Worm (Caenorhabditis elegans) whole organism, late embryonic: ENCODE measurements around the gene C32D5.7.

ENCODE experiments used
- C08G9.2 ChIP-seq: sonication (generic microtip); optimal IDR thresholded peaks from 2 replicates; lab custom pipeline; 2016; ENCODE audit warnings: mild to moderate bottlenecking, missing genetic modification characterization, moderate library complexity, missing compliant biosample characterization
- F13H6.1 ChIP-seq: sonication (generic microtip); optimal IDR thresholded peaks from 2 replicates; lab custom pipeline; 2016; ENCODE audit warnings: missing genetic modification characterization, missing compliant biosample characterization
- K02D7.2 ChIP-seq: sonication (generic microtip); optimal IDR thresholded peaks from 2 replicates; lab custom pipeline; 2017; ENCODE audit warnings: mild to moderate bottlenecking, missing genetic modification characterization, missing compliant biosample characterization
- K09A11.1 ChIP-seq: sonication (generic microtip); optimal IDR thresholded peaks from 2 replicates; lab custom pipeline; 2017; ENCODE audit warnings: antibody characterized with exemption, mild to moderate bottlenecking, missing genetic modification characterization, missing compliant biosample characterization; ENCODE audit not compliant: insufficient read depth
- T23F11.4 ChIP-seq: fragments of 200-800 bp; sonication (Bioruptor generic); optimal IDR thresholded peaks from 2 replicates; lab custom pipeline; 2018; ENCODE audit warnings: mild to moderate bottlenecking, missing genetic modification characterization, missing compliant biosample characterization
- Y22D7AL.16 ChIP-seq: sonication (generic microtip); optimal IDR thresholded peaks from 2 replicates; lab custom pipeline; 2016; ENCODE audit warnings: missing genetic modification characterization, missing compliant biosample characterization
- ahr-1 ChIP-seq: sonication (generic microtip); optimal IDR thresholded peaks from 2 replicates; lab custom pipeline; 2016; ENCODE audit warnings: missing genetic modification characterization, missing compliant biosample characterization
- ama-1 ChIP-seq: fragments of 150-350 bp; optimal IDR thresholded peaks from 2 replicates; lab custom pipeline; 2014
- ceh-14 ChIP-seq: sonication (generic microtip); optimal IDR thresholded peaks from 2 replicates; lab custom pipeline; 2016; ENCODE audit warnings: missing genotype, missing genetic modification characterization, missing compliant biosample characterization
- ceh-18 ChIP-seq: sonication (generic microtip); optimal IDR thresholded peaks from 2 replicates; lab custom pipeline; 2016; ENCODE audit warnings: missing genetic modification characterization, missing compliant biosample characterization
- ceh-19 ChIP-seq: fragments of 200-800 bp; sonication (Bioruptor generic); optimal IDR thresholded peaks from 2 replicates; lab custom pipeline; 2018; ENCODE audit warnings: mild to moderate bottlenecking, missing genetic modification characterization, missing compliant biosample characterization
- ceh-2 ChIP-seq: sonication (generic microtip); optimal IDR thresholded peaks from 2 replicates; lab custom pipeline; 2016; ENCODE audit warnings: missing genotype, missing genetic modification characterization, missing compliant biosample characterization
- ceh-24 ChIP-seq: sonication (generic microtip); optimal IDR thresholded peaks from 2 replicates; lab custom pipeline; 2016; ENCODE audit warnings: mild to moderate bottlenecking, missing genetic modification characterization, missing compliant biosample characterization
- ceh-30 ChIP-seq: fragments of 150-350 bp; optimal IDR thresholded peaks from 2 replicates; lab custom pipeline; 2014; ENCODE audit warnings: missing biosample characterization, missing genetic modification characterization
- ceh-31 ChIP-seq: sonication (generic microtip); optimal IDR thresholded peaks from 2 replicates; lab custom pipeline; 2016; ENCODE audit warnings: missing genetic modification characterization, missing compliant biosample characterization
- ceh-34 ChIP-seq: sonication (generic microtip); optimal IDR thresholded peaks from 2 replicates; lab custom pipeline; 2016; ENCODE audit warnings: mild to moderate bottlenecking, missing genetic modification characterization, missing compliant biosample characterization
- ceh-45 ChIP-seq: fragments of 200-800 bp; sonication (Bioruptor generic); IDR thresholded peaks from 2 replicates; pipeline ENCODE4 v1.3.6; 2022; ENCODE audit warnings: missing genetic modification reagents, missing genetic modification characterization, missing compliant biosample characterization
- ceh-48 ChIP-seq: sonication (generic microtip); optimal IDR thresholded peaks from 2 replicates; lab custom pipeline; 2016; ENCODE audit warnings: missing genetic modification characterization, inconsistent platforms, missing compliant biosample characterization
- ceh-6 ChIP-seq: fragments of 200-800 bp; sonication (Bioruptor generic); optimal IDR thresholded peaks from 2 replicates; lab custom pipeline; 2018; ENCODE audit warnings: mild to moderate bottlenecking, missing genetic modification characterization, missing compliant biosample characterization
- dve-1 ChIP-seq: sonication (generic microtip); optimal IDR thresholded peaks from 2 replicates; lab custom pipeline; 2017; ENCODE audit warnings: antibody characterized with exemption, mild to moderate bottlenecking, missing genetic modification characterization, missing compliant biosample characterization
- elt-4 ChIP-seq: sonication (generic microtip); optimal IDR thresholded peaks from 2 replicates; lab custom pipeline; 2016; ENCODE audit warnings: missing genetic modification characterization, missing compliant biosample characterization
- ets-4 ChIP-seq: sonication (generic microtip); optimal IDR thresholded peaks from 2 replicates; lab custom pipeline; 2016; ENCODE audit warnings: missing genetic modification characterization, missing compliant biosample characterization
- fax-1 ChIP-seq: sonication (generic microtip); optimal IDR thresholded peaks from 2 replicates; lab custom pipeline; 2016; ENCODE audit warnings: missing genotype, missing genetic modification characterization, missing compliant biosample characterization
- fkh-6 ChIP-seq: sonication (generic microtip); optimal IDR thresholded peaks from 2 replicates; lab custom pipeline; 2016; ENCODE audit warnings: missing genetic modification characterization, missing compliant biosample characterization
- gmeb-2 ChIP-seq: sonication (generic microtip); optimal IDR thresholded peaks from 2 replicates; lab custom pipeline; 2016; ENCODE audit warnings: missing genetic modification characterization, inconsistent platforms, missing compliant biosample characterization
- hlh-13 ChIP-seq: fragments of 200-800 bp; sonication (Bioruptor generic); optimal IDR thresholded peaks from 2 replicates; lab custom pipeline; 2018; ENCODE audit warnings: mild to moderate bottlenecking, missing genetic modification characterization, missing compliant biosample characterization
- hlh-30 ChIP-seq: sonication (generic microtip); optimal IDR thresholded peaks from 2 replicates; lab custom pipeline; 2017; ENCODE audit warnings: antibody characterized with exemption, missing genetic modification characterization, missing compliant biosample characterization; ENCODE audit not compliant: insufficient read depth
- hlh-8 ChIP-seq: sonication (generic microtip); optimal IDR thresholded peaks from 2 replicates; lab custom pipeline; 2016; ENCODE audit warnings: missing genotype, missing genetic modification characterization, missing compliant biosample characterization
- lin-11 ChIP-seq: fragments of 200-800 bp; sonication (Bioruptor generic); optimal IDR thresholded peaks from 2 replicates; lab custom pipeline; 2018; ENCODE audit warnings: mild to moderate bottlenecking, missing genetic modification characterization, missing compliant biosample characterization
- nfya-1 ChIP-seq: sonication (generic microtip); optimal IDR thresholded peaks from 2 replicates; lab custom pipeline; 2017; ENCODE audit warnings: missing genetic modification characterization, mild to moderate bottlenecking, missing compliant biosample characterization, antibody characterized with exemption, moderate library complexity
- npax-4 ChIP-seq: sonication (generic microtip); optimal IDR thresholded peaks from 2 replicates; lab custom pipeline; 2016; ENCODE audit warnings: missing genetic modification characterization, missing compliant biosample characterization
- odd-2 ChIP-seq: sonication (generic microtip); optimal IDR thresholded peaks from 2 replicates; lab custom pipeline; 2017; ENCODE audit warnings: antibody characterized with exemption, mild to moderate bottlenecking, missing genetic modification characterization, missing compliant biosample characterization
- pat-9 ChIP-seq: fragments of 200-800 bp; sonication (Bioruptor generic); optimal IDR thresholded peaks from 2 replicates; lab custom pipeline; 2018; ENCODE audit warnings: mild to moderate bottlenecking, missing genetic modification characterization, moderate library complexity, missing compliant biosample characterization
- pqm-1 ChIP-seq: sonication (generic microtip); optimal IDR thresholded peaks from 2 replicates; lab custom pipeline; 2016; ENCODE audit warnings: missing genetic modification characterization, missing compliant biosample characterization
- pros-1 ChIP-seq: fragments of 150-350 bp; optimal IDR thresholded peaks from 2 replicates; lab custom pipeline; 2014; ENCODE audit warnings: missing biosample characterization, missing genetic modification reagents, missing genetic modification characterization
- ref-2 ChIP-seq: sonication (generic microtip); optimal IDR thresholded peaks from 2 replicates; lab custom pipeline; 2016; ENCODE audit warnings: missing genetic modification characterization, missing compliant biosample characterization
- rnt-1 ChIP-seq: sonication (generic microtip); optimal IDR thresholded peaks from 2 replicates; lab custom pipeline; 2016; ENCODE audit warnings: missing genetic modification characterization, missing compliant biosample characterization
- sdc-2 ChIP-seq: sonication (generic microtip); optimal IDR thresholded peaks from 2 replicates; lab custom pipeline; 2016; ENCODE audit warnings: missing genotype, missing genetic modification characterization, missing compliant biosample characterization
- syd-9 ChIP-seq: sonication (generic microtip); optimal IDR thresholded peaks from 2 replicates; lab custom pipeline; 2016; ENCODE audit warnings: mild to moderate bottlenecking, missing genetic modification characterization, moderate library complexity, missing compliant biosample characterization
- tbx-2 ChIP-seq: sonication (generic microtip); optimal IDR thresholded peaks from 2 replicates; lab custom pipeline; 2016; ENCODE audit warnings: missing genetic modification characterization, missing compliant biosample characterization
- tbx-7 ChIP-seq: sonication (generic microtip); optimal IDR thresholded peaks from 2 replicates; lab custom pipeline; 2016; ENCODE audit warnings: missing genotype, missing genetic modification characterization, missing compliant biosample characterization
- unc-3 ChIP-seq, 2 experiments: fragments of 200-800 bp in 1 of 2; sonication (Bioruptor generic) in 1 of 2; sonication (generic microtip) in 1 of 2; conservative IDR thresholded peaks in 1 of 2; optimal IDR thresholded peaks in 1 of 2; 2 replicates each; pipeline versions ENCODE4 v1.3.6 to Lab custom; 2016 to 2022; ENCODE audit warnings: missing compliant biosample characterization in 2 of 2, missing genetic modification characterization in 2 of 2, missing genetic modification reagents in 1 of 2
- unc-42 ChIP-seq: sonication (generic microtip); optimal IDR thresholded peaks from 2 replicates; lab custom pipeline; 2016; ENCODE audit warnings: missing genotype, missing genetic modification characterization, missing compliant biosample characterization
- unc-55 ChIP-seq: sonication (generic microtip); optimal IDR thresholded peaks from 2 replicates; lab custom pipeline; 2017; ENCODE audit warnings: missing biosample characterization, missing genetic modification reagents, missing genetic modification characterization
- unc-86 ChIP-seq: sonication (generic microtip); optimal IDR thresholded peaks from 2 replicates; lab custom pipeline; 2016; ENCODE audit warnings: missing genetic modification characterization, missing compliant biosample characterization
- ztf-16 ChIP-seq: sonication (generic microtip); optimal IDR thresholded peaks from 2 replicates; lab custom pipeline; 2017; ENCODE audit warnings: missing genetic modification characterization, missing compliant biosample characterization

C32D5.7 gene

DNA sequence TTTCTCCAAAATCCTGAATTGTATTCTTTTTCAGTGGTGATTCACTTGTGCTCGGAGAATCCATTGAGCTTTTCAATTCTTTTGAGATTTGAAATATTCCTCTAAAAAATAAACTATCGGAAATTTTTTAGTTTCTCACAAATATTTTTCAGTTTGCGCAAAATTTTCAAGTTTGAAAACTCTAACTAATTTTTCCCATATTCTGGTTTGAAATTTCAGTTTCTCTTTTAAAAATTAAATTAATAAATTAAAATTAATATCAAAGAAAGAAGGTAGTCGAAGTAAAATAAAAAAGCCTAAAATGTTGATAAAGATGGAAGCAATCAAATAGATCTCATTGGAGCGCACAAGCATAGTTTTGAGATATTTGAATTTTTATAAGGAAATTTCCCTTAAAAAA, 12.0 kb upstream of the C32D5.7 start, which contains the start of gene C32D5.10:
Gene C32D5.10 (minus strand): TSS at position 101 of the 400 bp plus-strand sequence.
- no peak for TF ChIP-seq sdc-2 (tag; lab: Kevin White, UChicago)
- no peak for TF ChIP-seq odd-2 (tag; lab: Kevin White, UChicago)
- TF ChIP-seq ztf-16 (tag; lab: Kevin White, UChicago): no peak
- TF ChIP-seq elt-4 (tag; lab: Kevin White, UChicago): no peak
- TF ChIP-seq ceh-19 (GFP tag; lab: Kevin White, UChicago): no peak
- no peak for TF ChIP-seq ceh-30 (tag; lab: Kevin White, UChicago)
- no peak for TF ChIP-seq ahr-1 (tag; lab: Kevin White, UChicago)
- TF ChIP-seq unc-42: no peak
- no peak for TF ChIP-seq tbx-7 (tag; lab: Kevin White, UChicago)
- TF ChIP-seq dve-1 (tag; lab: Kevin White, UChicago): no peak
- no peak for TF ChIP-seq Y22D7AL.16 (tag; lab: Kevin White, UChicago)
- no peak for TF ChIP-seq nfya-1 (tag; lab: Kevin White, UChicago)
- no peak for TF ChIP-seq ceh-6 (GFP tag; lab: Kevin White, UChicago)

DNA sequence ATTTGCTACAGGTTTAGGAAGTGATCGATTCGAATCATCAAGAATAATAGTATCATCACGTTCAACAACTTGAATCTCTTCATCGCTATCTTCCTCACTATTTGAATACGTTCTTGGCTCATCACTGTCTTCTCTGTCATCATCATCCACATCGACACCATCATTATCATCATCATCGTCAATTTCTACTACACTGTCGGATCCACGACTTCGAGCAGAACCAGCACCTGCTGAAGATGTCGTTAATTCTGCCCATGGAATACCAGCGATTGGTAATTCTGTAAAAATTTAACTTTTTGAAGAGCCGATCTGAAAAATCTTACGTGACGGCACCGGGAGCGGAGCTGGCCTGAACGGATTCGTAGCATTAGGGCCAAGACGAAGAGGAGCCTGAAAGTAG, 10.1 kb upstream of the C32D5.7 start:
- TF ChIP-seq nfya-1 (tag; lab: Kevin White, UChicago) (no peak), gmeb-2 (tag; lab: Kevin White, UChicago) (no peak), pqm-1 (tag; lab: Kevin White, UChicago) (no peak), hlh-30 (tag; lab: Kevin White, UChicago) (no peak), ceh-18 (tag; lab: Kevin White, UChicago) (no peak), unc-86 (tag; lab: Kevin White, UChicago) (no peak), fax-1 (tag; lab: Kevin White, UChicago) (no peak), dve-1 (tag; lab: Kevin White, UChicago) (no peak)

DNA sequence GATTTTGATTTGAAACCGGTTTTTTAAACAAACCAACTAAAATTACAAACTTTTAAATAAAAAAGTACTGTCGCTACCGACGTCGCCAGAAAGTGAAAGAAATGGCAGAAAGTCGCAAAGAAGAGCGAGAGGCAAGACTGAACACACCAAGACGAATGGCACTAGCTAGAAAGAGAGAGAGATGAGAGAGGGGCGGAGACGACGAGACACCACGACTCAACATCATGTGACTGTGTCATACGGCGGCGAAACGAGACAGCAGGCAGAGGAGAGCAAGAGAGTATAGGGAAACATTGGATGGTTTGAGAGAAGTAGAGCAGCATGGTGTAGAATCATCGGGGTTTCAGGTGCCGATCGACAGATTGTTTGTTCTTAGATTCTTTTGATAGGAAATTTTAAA, 8.5 kb upstream of the C32D5.7 start:
- TF ChIP-seq pros-1 (tag; lab: Kevin White, UChicago) (peak; percentile 51), T23F11.4 (GFP tag; lab: Kevin White, UChicago) (no peak), ceh-6 (GFP tag; lab: Kevin White, UChicago) (no peak), ceh-30 (tag; lab: Kevin White, UChicago) (peak; percentile 18), nfya-1 (tag; lab: Kevin White, UChicago) (peak; percentile 90), hlh-8 (tag; lab: Kevin White, UChicago) (peak; percentile 36), rnt-1 (tag; lab: Kevin White, UChicago) (peak; percentile 36), ceh-48 (tag; lab: Kevin White, UChicago) (no peak), unc-55 (GFP tag; lab: Kevin White, UChicago) (peak; percentile 90), unc-86 (tag; lab: Kevin White, UChicago) (no peak), ama-1 (lab: Kevin White, UChicago) (peak; percentile 72), unc-3 (GFP tag; conservative IDR thresholded peaks at IDR 0.05; lab: Robert Waterston, UW) (no peak), unc-3 (tag; optimal IDR thresholded peaks at IDR 0.05; lab: Kevin White, UChicago) (no peak), ceh-18 (tag; lab: Kevin White, UChicago) (peak; percentile 78), ceh-31 (tag; lab: Kevin White, UChicago) (peak; percentile 75), ceh-24 (tag; lab: Kevin White, UChicago) (no peak), ceh-2 (tag; lab: Kevin White, UChicago) (peak; percentile 58), K09A11.1 (peak; percentile 23), ets-4 (peak; percentile 62), dve-1 (tag; lab: Kevin White, UChicago) (peak; percentile 42), lin-11 (tag; lab: Kevin White, UChicago) (peak; percentile 6), tbx-7 (tag; lab: Kevin White, UChicago) (no peak), F13H6.1 (peak; percentile 27), hlh-30 (tag; lab: Kevin White, UChicago) (peak; percentile 99), syd-9 (no peak), ceh-14 (tag; lab: Kevin White, UChicago) (peak; percentile 8), unc-42 (peak; percentile 37), fkh-6 (tag; lab: Kevin White, UChicago) (no peak), K02D7.2 (tag; lab: Kevin White, UChicago) (no peak), hlh-13 (no peak), ceh-45 (GFP tag; lab: Robert Waterston, UW) (no peak), C08G9.2 (tag; lab: Kevin White, UChicago) (peak; percentile 8), tbx-2 (peak; percentile 71), Y22D7AL.16 (tag; lab: Kevin White, UChicago) (no peak), npax-4 (tag; lab: Kevin White, UChicago) (no peak), ceh-34 (tag; lab: Kevin White, UChicago) (peak; percentile 63), ref-2 (tag; lab: Kevin White, UChicago) (peak; percentile 74), pat-9 (tag; lab: Kevin White, UChicago) (no peak), pqm-1 (tag; lab: Kevin White, UChicago) (peak; percentile 34)
